Worm (Caenorhabditis elegans) whole organism, young adult: ENCODE data around the gene C32C4.3.

Experiments used
- ama-1 ChIP-seq, 3 experiments: fragments of 150-350 bp in 1 of 3; sonication (generic microtip) in 2 of 3; optimal IDR thresholded peaks; 2 replicates each; lab custom pipeline; 2014 to 2018; ENCODE audit warnings: missing biosample characterization in 2 of 3, missing genetic modification characterization in 2 of 3, missing genetic modification reagents in 2 of 3
- ceh-58 ChIP-seq: fragments of 200-800 bp; sonication (Bioruptor generic); IDR thresholded peaks from 2 replicates; pipeline ENCODE4 v1.3.6; 2022; ENCODE audit warnings: missing genetic modification characterization, missing compliant biosample characterization
- ets-4 ChIP-seq: fragments of 200-800 bp; sonication (Bioruptor generic); optimal IDR thresholded peaks from 2 replicates; lab custom pipeline; 2018; ENCODE audit warnings: mild to moderate bottlenecking, missing genetic modification characterization, missing compliant biosample characterization
- him-1 ChIP-seq: sonication (generic microtip); optimal IDR thresholded peaks from 2 replicates; lab custom pipeline; 2016; ENCODE audit warnings: missing genotype, missing genetic modification reagents, missing genetic modification characterization, missing compliant biosample characterization
- pha-4 ChIP-seq: fragments of 150-350 bp; sonication (generic microtip); optimal IDR thresholded peaks from 2 replicates; lab custom pipeline; 2014; ENCODE audit warnings: missing biosample characterization, missing genetic modification reagents, missing genetic modification characterization

ce11 chrV:10672601-10673000 is 25.7 kb upstream of the C32C4.3 start:
- TF ChIP-seq pha-4 (tag; lab: Kevin White, UChicago): no peak
- TF ChIP-seq ets-4 (GFP tag; lab: Kevin White, UChicago): no peak
- TF ChIP-seq ceh-58: no peak
- no peak for TF ChIP-seq ama-1 (optimal IDR thresholded peaks at IDR 0.05; lab: Kevin White, UChicago)
- TF ChIP-seq ama-1 (GFP tag; optimal IDR thresholded peaks at IDR 0.05; lab: Kevin White, UChicago): no peak
- no peak for TF ChIP-seq him-1 (tag; lab: Kevin White, UChicago)
